Fruit fly (Drosophila melanogaster) S2 (cell line): ENCODE data around the gene Sk2.

Experiments used
- CG8478 ChIP-seq: fragments of >200 bp; optimal IDR thresholded peaks from 2 replicates; lab custom pipeline; 2018
- CTCF ChIP-seq, 2 experiments: fragments of >200 bp; optimal IDR thresholded peaks; 2 replicates each; lab custom pipeline; 2018

DNA sequence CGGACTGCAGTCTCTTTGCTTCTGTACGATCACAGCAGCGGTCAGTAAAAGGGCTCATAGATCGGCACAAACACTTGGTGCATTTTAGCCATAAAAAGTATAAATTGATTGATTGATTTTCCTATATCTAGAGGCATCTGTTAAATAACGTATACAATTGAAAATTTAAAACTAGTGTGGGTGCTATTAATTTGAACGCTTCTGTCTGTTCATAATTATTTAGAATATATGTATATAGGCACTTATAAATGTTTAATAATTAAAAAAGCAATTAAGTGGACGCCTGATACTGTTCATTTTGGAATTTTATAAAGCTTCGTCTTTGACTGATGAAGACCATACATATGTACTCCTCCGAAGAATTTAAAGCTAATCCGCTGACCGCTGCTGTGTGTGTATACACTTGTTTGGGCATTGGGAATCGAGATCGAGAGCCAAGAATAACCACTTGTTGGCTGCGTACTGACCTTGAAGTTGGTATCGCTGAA lies 1.6 kb upstream of the Sk2 start:
- no peak for TF ChIP-seq CTCF (optimal IDR thresholded peaks at IDR 0.05; lab: Kevin White, UChicago)
- no peak for TF ChIP-seq CG8478 (lab: Kevin White, UChicago)
